Fruit fly (Drosophila melanogaster) whole organism, embryonic: ENCODE results near the gene Pvr.
A peak's percentile ranks its signal among the peaks of the same experiment; 100 is the strongest.

Experiments
- Awh ChIP-seq: fragments of 200-800 bp; sonication (Bioruptor generic); IDR thresholded peaks from 2 replicates; pipeline ENCODE4, ENCODE4 v1.3.6; 2022; ENCODE audit warnings: missing biosample characterization, missing genetic modification characterization
- CG10979 ChIP-seq: fragments of 200-800 bp; sonication (Bioruptor generic); optimal IDR thresholded peaks from 2 replicates; lab custom pipeline; 2018; ENCODE audit warnings: missing biosample characterization, mild to moderate bottlenecking, missing genetic modification characterization, moderate library complexity
- CG11456 ChIP-seq: fragments of 200-800 bp; sonication (Bioruptor generic); IDR thresholded peaks from 3 replicates; pipeline ENCODE4 v1.3.6; 2022; ENCODE audit warnings: missing biosample characterization, missing genetic modification characterization
- CG11723 ChIP-seq: fragments of 200-800 bp; sonication (Bioruptor generic); optimal IDR thresholded peaks from 2 replicates; lab custom pipeline; 2017; ENCODE audit warnings: missing biosample characterization, mild to moderate bottlenecking, missing genetic modification characterization
- CG12769 ChIP-seq: fragments of 200-800 bp; sonication (Bioruptor generic); optimal IDR thresholded peaks from 2 replicates; lab custom pipeline; 2019; ENCODE audit warnings: missing biosample characterization, mild to moderate bottlenecking, missing genetic modification characterization, moderate library complexity
- CG13894 ChIP-seq: fragments of 200-800 bp; sonication (Bioruptor generic); optimal IDR thresholded peaks from 3 replicates; lab custom pipeline; 2018; ENCODE audit warnings: missing biosample characterization, mild to moderate bottlenecking, missing genetic modification characterization, moderate library complexity
- CG1529 ChIP-seq: fragments of 200-800 bp; sonication (Bioruptor generic); optimal IDR thresholded peaks from 3 replicates; lab custom pipeline; 2018; ENCODE audit warnings: missing biosample characterization, missing genetic modification characterization
- CG15479 ChIP-seq: fragments of 200-800 bp; sonication (Bioruptor generic); optimal IDR thresholded peaks from 3 replicates; lab custom pipeline; 2019; ENCODE audit warnings: missing biosample characterization, mild to moderate bottlenecking, missing genetic modification characterization, moderate library complexity
- CG1603 ChIP-seq: fragments of 200-800 bp; sonication (Bioruptor generic); optimal IDR thresholded peaks from 2 replicates; lab custom pipeline; 2019; ENCODE audit warnings: missing biosample characterization, mild to moderate bottlenecking, missing genetic modification characterization, moderate library complexity
- CG17385 ChIP-seq: fragments of 200-800 bp; sonication (Bioruptor generic); optimal IDR thresholded peaks from 3 replicates; lab custom pipeline; 2018; ENCODE audit warnings: missing biosample characterization, mild to moderate bottlenecking, missing genetic modification characterization
- CG1832 ChIP-seq: fragments of 200-800 bp; sonication (Bioruptor generic); optimal IDR thresholded peaks from 2 replicates; lab custom pipeline; 2017; ENCODE audit warnings: missing biosample characterization, mild to moderate bottlenecking, missing genetic modification characterization, inconsistent platforms
- CG3065 ChIP-seq: fragments of 200-800 bp; sonication (Bioruptor generic); optimal IDR thresholded peaks from 2 replicates; lab custom pipeline; 2016; ENCODE audit warnings: missing biosample characterization, missing genetic modification characterization
- CG5245 ChIP-seq: fragments of 200-800 bp; sonication (Bioruptor generic); optimal IDR thresholded peaks from 3 replicates; lab custom pipeline; 2016; ENCODE audit warnings: missing biosample characterization, missing genetic modification characterization
- CG6683 ChIP-seq: fragments of 200-800 bp; sonication (Bioruptor generic); optimal IDR thresholded peaks from 2 replicates; lab custom pipeline; 2017; ENCODE audit warnings: missing biosample characterization, mild to moderate bottlenecking, missing genetic modification characterization, missing genetic modification reagents
- CG8924 ChIP-seq: fragments of 200-800 bp; optimal IDR thresholded peaks from 3 replicates; lab custom pipeline; 2019; ENCODE audit warnings: missing biosample characterization, mild to moderate bottlenecking, missing genetic modification characterization, moderate library complexity
- CG9727 ChIP-seq: fragments of 200-800 bp; sonication (Bioruptor generic); optimal IDR thresholded peaks from 3 replicates; lab custom pipeline; 2017; ENCODE audit warnings: missing biosample characterization, mild to moderate bottlenecking, missing genetic modification characterization
- D19A ChIP-seq: fragments of 200-800 bp; optimal IDR thresholded peaks from 3 replicates; lab custom pipeline; 2019; ENCODE audit warnings: missing biosample characterization, mild to moderate bottlenecking, missing genetic modification characterization, moderate library complexity
- D19B ChIP-seq: fragments of 200-800 bp; sonication (Bioruptor generic); optimal IDR thresholded peaks from 2 replicates; lab custom pipeline; 2017; ENCODE audit warnings: missing biosample characterization, mild to moderate bottlenecking, missing genetic modification characterization
- Deaf1 ChIP-seq: fragments of 200-800 bp; optimal IDR thresholded peaks from 3 replicates; lab custom pipeline; 2019; ENCODE audit warnings: missing biosample characterization, mild to moderate bottlenecking, missing genetic modification characterization, moderate library complexity
- Dll ChIP-seq: fragments of 200-800 bp; sonication (Bioruptor generic); IDR thresholded peaks from 4 replicates; pipeline ENCODE4 v1.3.6; 2022; ENCODE audit warnings: missing biosample characterization, missing genetic modification characterization; ENCODE audit not compliant: partially characterized antibody
- ERR ChIP-seq: fragments of 200-800 bp; sonication (Bioruptor generic); optimal IDR thresholded peaks from 2 replicates; lab custom pipeline; 2016; ENCODE audit warnings: missing biosample characterization, missing genetic modification characterization
- Max ChIP-seq: fragments of 200-800 bp; sonication (Bioruptor generic); optimal IDR thresholded peaks from 2 replicates; lab custom pipeline; 2016; ENCODE audit warnings: missing biosample characterization, mild to moderate bottlenecking, missing genetic modification characterization
- Side ChIP-seq: fragments of 200-800 bp; sonication (Bioruptor generic); optimal IDR thresholded peaks from 2 replicates; lab custom pipeline; 2016; ENCODE audit warnings: missing biosample characterization, missing genetic modification characterization
- Vsx1 ChIP-seq: fragments of 200-800 bp; sonication (Bioruptor generic); optimal IDR thresholded peaks from 2 replicates; lab custom pipeline; 2017; ENCODE audit warnings: missing biosample characterization, mild to moderate bottlenecking, missing genetic modification characterization, missing genetic modification reagents
- YL-1 ChIP-seq: fragments of 200-800 bp; sonication (Bioruptor generic); optimal IDR thresholded peaks from 3 replicates; lab custom pipeline; 2017; ENCODE audit warnings: missing biosample characterization, mild to moderate bottlenecking, missing genetic modification characterization
- abd-A ChIP-seq: fragments of 200-800 bp; sonication (Bioruptor generic); optimal IDR thresholded peaks from 3 replicates; lab custom pipeline; 2019; ENCODE audit warnings: missing biosample characterization, mild to moderate bottlenecking, missing genetic modification characterization, moderate library complexity
- ac ChIP-seq: fragments of 200-800 bp; sonication (Bioruptor generic); optimal IDR thresholded peaks from 3 replicates; lab custom pipeline; 2017; ENCODE audit warnings: missing biosample characterization, mild to moderate bottlenecking, missing genetic modification characterization
- chif ChIP-seq, 2 experiments: fragments of 200-800 bp; sonication (Bioruptor generic); optimal IDR thresholded peaks; 3 replicates each; lab custom pipeline; 2016; ENCODE audit warnings: missing biosample characterization in 2 of 2, missing genetic modification characterization in 2 of 2
- chinmo ChIP-seq: fragments of 200-800 bp; sonication (Bioruptor generic); IDR thresholded peaks from 4 replicates; pipeline ENCODE4 v1.3.6; 2022; ENCODE audit warnings: missing biosample characterization, missing genetic modification characterization; ENCODE audit not compliant: partially characterized antibody
- eve ChIP-seq, 2 experiments: fragments of >200 bp; optimal IDR thresholded peaks; 2 replicates each; lab custom pipeline; 2017; ENCODE audit warnings: missing biosample characterization in 2 of 2, missing genetic modification characterization in 2 of 2
- kah ChIP-seq: fragments of 200-800 bp; sonication (Bioruptor generic); optimal IDR thresholded peaks from 2 replicates; lab custom pipeline; 2018; ENCODE audit warnings: missing biosample characterization, mild to moderate bottlenecking, missing genetic modification characterization
- kay ChIP-seq: fragments of 200-800 bp; sonication (Bioruptor generic); optimal IDR thresholded peaks from 2 replicates; lab custom pipeline; 2016; ENCODE audit warnings: missing biosample characterization, missing genetic modification characterization
- ken ChIP-seq: fragments of 200-800 bp; sonication (Bioruptor generic); IDR thresholded peaks from 3 replicates; pipeline ENCODE4 v1.3.6; 2022; ENCODE audit warnings: missing biosample characterization, missing genetic modification characterization
- lola ChIP-seq, 3 experiments: fragments of >200 bp in 2 of 3; fragments of 200-800 bp in 1 of 3; sonication (Bioruptor generic) in 1 of 3; optimal IDR thresholded peaks; 2 replicates each; lab custom pipeline; 2017 to 2019; ENCODE audit warnings: missing biosample characterization in 3 of 3, missing genetic modification characterization in 3 of 3, mild to moderate bottlenecking in 1 of 3, moderate library complexity in 1 of 3
- luna ChIP-seq: fragments of 200-800 bp; sonication (Bioruptor generic); optimal IDR thresholded peaks from 2 replicates; lab custom pipeline; 2016; ENCODE audit warnings: missing biosample characterization, missing genetic modification characterization
- mirr ChIP-seq: fragments of 200-800 bp; sonication (Bioruptor generic); optimal IDR thresholded peaks from 3 replicates; lab custom pipeline; 2018; ENCODE audit warnings: missing biosample characterization, mild to moderate bottlenecking, missing genetic modification characterization
- prd ChIP-seq, 3 experiments: fragments of >200 bp in 2 of 3; fragments of 200-800 bp in 1 of 3; sonication (Bioruptor generic) in 1 of 3; optimal IDR thresholded peaks in 2 of 3; IDR thresholded peaks in 1 of 3; 2 replicates in 2 of 3; 3 replicates in 1 of 3; pipeline versions ENCODE4 v1.3.6 to Lab custom; 2017 to 2022; ENCODE audit warnings: missing biosample characterization in 1 of 3, missing genetic modification characterization in 1 of 3
- pros ChIP-seq: fragments of 200-800 bp; sonication (Bioruptor generic); optimal IDR thresholded peaks from 3 replicates; lab custom pipeline; 2019; ENCODE audit warnings: missing biosample characterization, mild to moderate bottlenecking, missing genetic modification characterization, moderate library complexity
- pzg ChIP-seq: fragments of 200-800 bp; sonication (Bioruptor generic); optimal IDR thresholded peaks from 3 replicates; lab custom pipeline; 2018; ENCODE audit warnings: missing biosample characterization, mild to moderate bottlenecking, missing genetic modification characterization, moderate library complexity
- repo ChIP-seq: fragments of 200-800 bp; sonication (Bioruptor generic); optimal IDR thresholded peaks from 2 replicates; lab custom pipeline; 2016; ENCODE audit warnings: missing biosample characterization, missing genetic modification characterization
- scrt ChIP-seq: fragments of 200-800 bp; sonication (Bioruptor generic); optimal IDR thresholded peaks from 2 replicates; lab custom pipeline; 2018; ENCODE audit warnings: missing biosample characterization, mild to moderate bottlenecking, missing genetic modification characterization, moderate library complexity
- tin ChIP-seq: fragments of 200-800 bp; sonication (Bioruptor generic); optimal IDR thresholded peaks from 3 replicates; lab custom pipeline; 2016; ENCODE audit warnings: missing biosample characterization, missing genetic modification characterization
- tll ChIP-seq, 2 experiments: fragments of 200-800 bp in 1 of 2; fragments of >200 bp in 1 of 2; sonication (Bioruptor generic) in 1 of 2; optimal IDR thresholded peaks; 2 replicates each; lab custom pipeline; 2017 to 2019; ENCODE audit warnings: missing biosample characterization in 2 of 2, missing genetic modification characterization in 2 of 2, mild to moderate bottlenecking in 1 of 2, moderate library complexity in 1 of 2
- tup ChIP-seq: fragments of 200-800 bp; sonication (Bioruptor generic); optimal IDR thresholded peaks from 2 replicates; lab custom pipeline; 2016; ENCODE audit warnings: missing biosample characterization, mild to moderate bottlenecking, missing genetic modification characterization, moderate library complexity
- tx ChIP-seq: fragments of 200-800 bp; sonication (Bioruptor generic); optimal IDR thresholded peaks from 2 replicates; lab custom pipeline; 2016; ENCODE audit warnings: missing biosample characterization, missing genetic modification characterization
- unpg ChIP-seq: fragments of 200-800 bp; sonication (Bioruptor generic); optimal IDR thresholded peaks from 3 replicates; lab custom pipeline; 2018; ENCODE audit warnings: missing biosample characterization, mild to moderate bottlenecking, missing genetic modification characterization, moderate library complexity
- z ChIP-seq: fragments of 200-800 bp; sonication (Bioruptor generic); IDR thresholded peaks from 3 replicates; pipeline ENCODE4 v1.3.6; 2022; ENCODE audit warnings: missing biosample characterization, missing genetic modification characterization

Gene Pvr

dm6 chr2L:8266670-8267435 lies 27.2 kb upstream of the Pvr start (continued):
- TF ChIP-seq unpg (GFP tag; lab: Kevin White, UChicago) (no peak), CG15479 (GFP tag; lab: Kevin White, UChicago) (no peak), pros (GFP tag; lab: Kevin White, UChicago) (peak; percentile 86), scrt (GFP tag; lab: Kevin White, UChicago) (peak; percentile 79), CG8924 (tag; lab: Kevin White, UChicago) (peak; percentile 3), chinmo (peak; percentile 82), CG17385 (peak; percentile 93), kay (GFP tag; lab: Kevin White, UChicago) (no peak), D19A (tag; lab: Kevin White, UChicago) (peak; percentile 6), CG12769 (tag; lab: Kevin White, UChicago) (peak; percentile 26), CG13894 (tag; lab: Kevin White, UChicago) (no peak), CG10979 (tag; lab: Kevin White, UChicago) (no peak), abd-A (tag; lab: Kevin White, UChicago) (peak; percentile 63), prd (optimal IDR thresholded peaks at IDR 0.05; lab: Kevin White, UChicago) (no peak), prd (GFP tag; IDR thresholded peaks at IDR 0.05; lab: Robert Waterston, UW) (no peak), repo (no peak), Awh (0 out of 2 replicates have a peak, but pooled peaks have one; percentile 36), kah (GFP tag; lab: Kevin White, UChicago) (peak; percentile 12), CG1603 (tag; lab: Kevin White, UChicago) (no peak), CG5245 (no peak), Vsx1 (GFP tag; lab: Kevin White, UChicago) (peak; percentile 18), YL-1 (GFP tag; lab: Kevin White, UChicago) (no peak), tll (GFP tag; optimal IDR thresholded peaks at IDR 0.05; lab: Kevin White, UChicago) (no peak), CG3065 (GFP tag; lab: Kevin White, UChicago) (no peak), eve (GFP tag; optimal IDR thresholded peaks at IDR 0.05; lab: Kevin White, UChicago) (peak in 1 of 2 experiments; percentile 66)

DNA sequence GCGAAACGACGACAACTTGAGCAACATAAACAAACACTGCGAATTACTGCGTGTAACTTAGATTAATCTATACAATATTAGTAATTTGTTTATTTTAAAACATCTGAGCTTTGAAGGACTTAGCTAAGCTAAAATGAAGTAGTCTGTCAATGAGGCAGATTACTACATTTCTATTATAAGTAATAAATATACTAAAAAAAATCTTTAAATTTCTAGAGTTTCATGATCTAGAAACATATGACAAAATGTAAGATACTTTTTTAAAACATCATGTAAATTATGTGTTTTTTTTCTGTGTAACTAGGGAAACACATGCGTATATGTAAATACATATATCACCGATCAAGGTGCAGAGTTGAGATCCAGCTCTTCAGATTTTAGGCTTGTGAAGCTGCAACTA lies 26.5 kb upstream of the Pvr start:
- TF ChIP-seq luna (no peak), chif (GFP tag; optimal IDR thresholded peaks at IDR 0.05; lab: Kevin White, UChicago) (no peak), Max (GFP tag; lab: Kevin White, UChicago) (no peak), mirr (GFP tag; lab: Kevin White, UChicago) (no peak), tup (GFP tag; lab: Kevin White, UChicago) (no peak), z (no peak), tx (GFP tag; lab: Kevin White, UChicago) (no peak), ERR (GFP tag; lab: Kevin White, UChicago) (no peak), tin (peak; percentile 9), pzg (no peak), prd (optimal IDR thresholded peaks at IDR 0.05; lab: Kevin White, UChicago) (no peak), prd (GFP tag; IDR thresholded peaks at IDR 0.05; lab: Robert Waterston, UW) (peak; percentile 60), CG9727 (peak; percentile 35), CG6683 (GFP tag; lab: Kevin White, UChicago) (no peak), CG11723 (peak; percentile 33), eve (GFP tag; optimal IDR thresholded peaks at IDR 0.05; lab: Kevin White, UChicago) (no peak), D19B (no peak), lola (GFP tag; optimal IDR thresholded peaks at IDR 0.05; lab: Kevin White, UChicago) (peak in 1 of 3 experiments; percentile 29), CG1832 (GFP tag; lab: Kevin White, UChicago) (no peak), CG1529 (peak; percentile 6), CG11456 (GFP tag; lab: Robert Waterston, UW) (no peak), Dll (GFP tag; lab: Robert Waterston, UW) (no peak), ken (GFP tag; lab: Robert Waterston, UW) (no peak), Deaf1 (tag; lab: Kevin White, UChicago) (no peak), ac (no peak), Side (GFP tag; lab: Kevin White, UChicago) (no peak)
